Fruit fly (Drosophila melanogaster) whole organism, embryonic: ENCODE measurements around the gene Arp10.

ENCODE experiments used
- CG11398 ChIP-seq: fragments of 200-800 bp; sonication (Bioruptor generic); optimal IDR thresholded peaks from 2 replicates; lab custom pipeline; 2016; ENCODE audit warnings: missing biosample characterization, missing genetic modification characterization
- CG13424 ChIP-seq: fragments of 200-800 bp; sonication (Bioruptor generic); optimal IDR thresholded peaks from 2 replicates; lab custom pipeline; 2019; ENCODE audit warnings: missing biosample characterization, mild to moderate bottlenecking, missing genetic modification characterization, moderate library complexity
- CG14965 ChIP-seq: fragments of 200-800 bp; sonication (Bioruptor generic); optimal IDR thresholded peaks from 2 replicates; lab custom pipeline; 2016; ENCODE audit warnings: missing biosample characterization, missing genetic modification characterization, borderline replicate concordance
- CG1603 ChIP-seq: fragments of 200-800 bp; sonication (Bioruptor generic); optimal IDR thresholded peaks from 2 replicates; lab custom pipeline; 2019; ENCODE audit warnings: missing biosample characterization, mild to moderate bottlenecking, missing genetic modification characterization, moderate library complexity
- CG18262 ChIP-seq: fragments of 200-800 bp; optimal IDR thresholded peaks from 3 replicates; lab custom pipeline; 2019; ENCODE audit warnings: missing biosample characterization, mild to moderate bottlenecking, missing genetic modification characterization, moderate library complexity
- CG32767 ChIP-seq: fragments of 200-800 bp; sonication (Bioruptor generic); IDR thresholded peaks from 2 replicates; pipeline ENCODE4 v1.3.6; 2022; ENCODE audit warnings: missing biosample characterization, missing genetic modification characterization
- CG3281 ChIP-seq: fragments of 200-800 bp; sonication (Bioruptor generic); optimal IDR thresholded peaks from 3 replicates; lab custom pipeline; 2017; ENCODE audit warnings: missing biosample characterization, mild to moderate bottlenecking, missing genetic modification characterization
- CG3726 ChIP-seq: fragments of 200-800 bp; sonication (Bioruptor generic); IDR thresholded peaks from 3 replicates; pipeline ENCODE4, ENCODE4 v1.3.6; 2022; ENCODE audit warnings: missing biosample characterization, missing genetic modification characterization
- CG3995 ChIP-seq: fragments of 200-800 bp; sonication (Bioruptor generic); optimal IDR thresholded peaks from 3 replicates; lab custom pipeline; 2016; ENCODE audit warnings: missing biosample characterization, missing genetic modification characterization
- CG42726 ChIP-seq: fragments of 200-800 bp; sonication (Bioruptor generic); IDR thresholded peaks from 2 replicates; pipeline ENCODE4 v1.3.6; 2022; ENCODE audit warnings: missing biosample characterization, missing genetic modification characterization; ENCODE audit not compliant: partially characterized antibody
- CG4282 ChIP-seq: fragments of 200-800 bp; sonication (Bioruptor generic); optimal IDR thresholded peaks from 2 replicates; lab custom pipeline; 2016; ENCODE audit warnings: missing biosample characterization, missing genetic modification characterization
- CG8388 ChIP-seq: fragments of 200-800 bp; sonication (Bioruptor generic); optimal IDR thresholded peaks from 2 replicates; lab custom pipeline; 2019; ENCODE audit warnings: missing biosample characterization, mild to moderate bottlenecking, missing genetic modification characterization, moderate library complexity
- CG9817 ChIP-seq: fragments of 200-800 bp; sonication (Bioruptor generic); optimal IDR thresholded peaks from 2 replicates; lab custom pipeline; 2018; ENCODE audit warnings: missing biosample characterization, mild to moderate bottlenecking, missing genetic modification characterization, moderate library complexity
- D ChIP-seq, 2 experiments: fragments of 200-800 bp in 1 of 2; fragments of >200 bp in 1 of 2; sonication (Bioruptor generic) in 1 of 2; optimal IDR thresholded peaks; 2 replicates in 1 of 2; 3 replicates in 1 of 2; lab custom pipeline; 2017; ENCODE audit warnings: mild to moderate bottlenecking in 1 of 2, missing biosample characterization in 1 of 2, missing genetic modification characterization in 1 of 2, missing genetic modification reagents in 1 of 2
- D19B ChIP-seq: fragments of 200-800 bp; sonication (Bioruptor generic); optimal IDR thresholded peaks from 2 replicates; lab custom pipeline; 2017; ENCODE audit warnings: missing biosample characterization, mild to moderate bottlenecking, missing genetic modification characterization
- E2f1 ChIP-seq: fragments of 200-800 bp; sonication (Bioruptor generic); IDR thresholded peaks from 2 replicates; pipeline ENCODE4 v1.3.6; 2022; ENCODE audit warnings: missing biosample characterization, missing genetic modification characterization
- ERR ChIP-seq: fragments of 200-800 bp; sonication (Bioruptor generic); optimal IDR thresholded peaks from 2 replicates; lab custom pipeline; 2016; ENCODE audit warnings: missing biosample characterization, missing genetic modification characterization
- Elba2 ChIP-seq: fragments of 200-800 bp; sonication (Bioruptor generic); optimal IDR thresholded peaks from 3 replicates; lab custom pipeline; 2016; ENCODE audit warnings: missing biosample characterization, missing genetic modification characterization
- Hand ChIP-seq: fragments of 200-800 bp; sonication (Bioruptor generic); optimal IDR thresholded peaks from 2 replicates; lab custom pipeline; 2017; ENCODE audit warnings: mild to moderate bottlenecking, missing biosample characterization, missing genetic modification reagents, missing genetic modification characterization
- Hmr ChIP-seq: fragments of 200-800 bp; sonication (Bioruptor generic); optimal IDR thresholded peaks from 3 replicates; lab custom pipeline; 2017; ENCODE audit warnings: mild to moderate bottlenecking, missing biosample characterization, missing genetic modification reagents, missing genetic modification characterization
- Jarid2 ChIP-seq: fragments of 200-800 bp; sonication (Bioruptor generic); optimal IDR thresholded peaks from 3 replicates; lab custom pipeline; 2017; ENCODE audit warnings: mild to moderate bottlenecking, missing biosample characterization, missing genetic modification reagents, missing genetic modification characterization
- Med ChIP-seq: fragments of 200-800 bp; sonication (Bioruptor generic); peaks from one replicate; lab custom pipeline; 2016; ENCODE audit warnings: missing biosample characterization, missing genetic modification characterization, mild to moderate bottlenecking, inconsistent platforms, moderate library complexity
- NFAT ChIP-seq: fragments of 200-800 bp; sonication (Bioruptor generic); IDR thresholded peaks from 2 replicates; pipeline ENCODE4 v1.3.6; 2022; ENCODE audit warnings: missing biosample characterization, missing genetic modification characterization
- NK7.1 ChIP-seq: fragments of 200-800 bp; sonication (Bioruptor generic); optimal IDR thresholded peaks from 3 replicates; lab custom pipeline; 2016; ENCODE audit warnings: missing biosample characterization, missing genetic modification characterization
- Side ChIP-seq: fragments of 200-800 bp; sonication (Bioruptor generic); optimal IDR thresholded peaks from 2 replicates; lab custom pipeline; 2016; ENCODE audit warnings: missing biosample characterization, missing genetic modification characterization
- Stat92E ChIP-seq, 3 experiments: fragments of >200 bp in 2 of 3; fragments of 200-800 bp in 1 of 3; sonication (Bioruptor generic) in 1 of 3; optimal IDR thresholded peaks; 2 replicates each; lab custom pipeline; 2017 to 2019; ENCODE audit warnings: missing biosample characterization in 3 of 3, missing genetic modification characterization in 3 of 3, mild to moderate bottlenecking in 1 of 3, moderate library complexity in 1 of 3
- TFAM ChIP-seq: fragments of 200-800 bp; sonication (Bioruptor generic); optimal IDR thresholded peaks from 2 replicates; lab custom pipeline; 2017; ENCODE audit warnings: missing biosample characterization, missing genetic modification characterization, inconsistent platforms
- YL-1 ChIP-seq: fragments of 200-800 bp; sonication (Bioruptor generic); optimal IDR thresholded peaks from 3 replicates; lab custom pipeline; 2017; ENCODE audit warnings: missing biosample characterization, mild to moderate bottlenecking, missing genetic modification characterization
- amos ChIP-seq: fragments of 200-800 bp; sonication (Bioruptor generic); IDR thresholded peaks from 2 replicates; pipeline ENCODE4 v1.3.6; 2022; ENCODE audit warnings: missing biosample characterization, missing genetic modification characterization; ENCODE audit not compliant: partially characterized antibody
- caup ChIP-seq: fragments of 200-800 bp; sonication (Bioruptor generic); optimal IDR thresholded peaks from 3 replicates; lab custom pipeline; 2017; ENCODE audit warnings: missing biosample characterization, mild to moderate bottlenecking, missing genetic modification characterization, moderate library complexity; ENCODE audit not compliant: severe bottlenecking
- crol ChIP-seq: fragments of 200-800 bp; sonication (Bioruptor generic); IDR thresholded peaks from 2 replicates; pipeline ENCODE4 v1.3.6; 2022; ENCODE audit warnings: missing biosample characterization, missing genetic modification characterization
- crp ChIP-seq, 2 experiments: fragments of 200-800 bp; sonication (Bioruptor generic); optimal IDR thresholded peaks; 2 replicates in 1 of 2; 3 replicates in 1 of 2; lab custom pipeline; 2017; ENCODE audit warnings: missing biosample characterization in 2 of 2, missing genetic modification characterization in 2 of 2, mild to moderate bottlenecking in 1 of 2, moderate library complexity in 1 of 2
- cwo ChIP-seq: fragments of 200-800 bp; sonication (Bioruptor generic); optimal IDR thresholded peaks from 3 replicates; lab custom pipeline; 2017; ENCODE audit warnings: missing biosample characterization, missing genetic modification characterization, mild to moderate bottlenecking, moderate library complexity, missing genetic modification reagents
- dm ChIP-seq: fragments of 200-800 bp; sonication (Bioruptor generic); optimal IDR thresholded peaks from 3 replicates; lab custom pipeline; 2016; ENCODE audit warnings: missing biosample characterization, missing genetic modification characterization
- h ChIP-seq: fragments of >200 bp; optimal IDR thresholded peaks from 2 replicates; lab custom pipeline; 2017
- ham ChIP-seq: fragments of 200-800 bp; sonication (Bioruptor generic); IDR thresholded peaks from 2 replicates; pipeline ENCODE4 v1.3.6; 2022; ENCODE audit warnings: missing biosample characterization, missing genetic modification characterization
- her ChIP-seq: fragments of 200-800 bp; sonication (Bioruptor generic); optimal IDR thresholded peaks from 2 replicates; lab custom pipeline; 2016; ENCODE audit warnings: missing biosample characterization, missing genetic modification characterization
- ind ChIP-seq: fragments of 200-800 bp; sonication (Bioruptor generic); optimal IDR thresholded peaks from 3 replicates; lab custom pipeline; 2016; ENCODE audit warnings: missing biosample characterization, missing genetic modification characterization
- knrl ChIP-seq: fragments of 200-800 bp; sonication (Bioruptor generic); IDR thresholded peaks from 3 replicates; pipeline ENCODE4 v1.3.6; 2022; ENCODE audit warnings: missing biosample characterization, missing genetic modification characterization; ENCODE audit not compliant: partially characterized antibody
- nom ChIP-seq: fragments of 200-800 bp; sonication (Bioruptor generic); optimal IDR thresholded peaks from 2 replicates; lab custom pipeline; 2017; ENCODE audit warnings: missing biosample characterization, missing genetic modification characterization, mild to moderate bottlenecking, moderate library complexity, missing genetic modification reagents
- p53 ChIP-seq: fragments of 200-800 bp; sonication (Bioruptor generic); optimal IDR thresholded peaks from 2 replicates; lab custom pipeline; 2016; ENCODE audit warnings: missing biosample characterization, missing genetic modification characterization
- phol ChIP-seq: fragments of 200-800 bp; sonication (Bioruptor generic); optimal IDR thresholded peaks from 3 replicates; lab custom pipeline; 2018; ENCODE audit warnings: missing biosample characterization, mild to moderate bottlenecking, missing genetic modification characterization, moderate library complexity
- sisA ChIP-seq: fragments of 200-800 bp; sonication (Bioruptor generic); IDR thresholded peaks from 2 replicates; pipeline ENCODE4 v1.3.6; 2022; ENCODE audit warnings: missing biosample characterization, missing genetic modification characterization
- sna ChIP-seq: fragments of 200-800 bp; sonication (Bioruptor generic); IDR thresholded peaks from 2 replicates; pipeline ENCODE4 v1.3.6; 2022; ENCODE audit warnings: missing biosample characterization, missing genetic modification characterization; ENCODE audit not compliant: partially characterized antibody
- tap ChIP-seq: fragments of 200-800 bp; optimal IDR thresholded peaks from 3 replicates; lab custom pipeline; 2019; ENCODE audit warnings: missing biosample characterization, mild to moderate bottlenecking, missing genetic modification characterization, moderate library complexity
- tio ChIP-seq: fragments of 200-800 bp; sonication (Bioruptor generic); optimal IDR thresholded peaks from 2 replicates; lab custom pipeline; 2017; ENCODE audit warnings: missing biosample characterization, missing genetic modification characterization, inconsistent platforms
- tll ChIP-seq, 2 experiments: fragments of 200-800 bp in 1 of 2; fragments of >200 bp in 1 of 2; sonication (Bioruptor generic) in 1 of 2; optimal IDR thresholded peaks; 2 replicates each; lab custom pipeline; 2017 to 2019; ENCODE audit warnings: missing biosample characterization in 2 of 2, missing genetic modification characterization in 2 of 2, mild to moderate bottlenecking in 1 of 2, moderate library complexity in 1 of 2
- tx ChIP-seq: fragments of 200-800 bp; sonication (Bioruptor generic); optimal IDR thresholded peaks from 2 replicates; lab custom pipeline; 2016; ENCODE audit warnings: missing biosample characterization, missing genetic modification characterization
- z ChIP-seq: fragments of 200-800 bp; sonication (Bioruptor generic); IDR thresholded peaks from 3 replicates; pipeline ENCODE4 v1.3.6; 2022; ENCODE audit warnings: missing biosample characterization, missing genetic modification characterization

The Arp10 gene

DNA sequence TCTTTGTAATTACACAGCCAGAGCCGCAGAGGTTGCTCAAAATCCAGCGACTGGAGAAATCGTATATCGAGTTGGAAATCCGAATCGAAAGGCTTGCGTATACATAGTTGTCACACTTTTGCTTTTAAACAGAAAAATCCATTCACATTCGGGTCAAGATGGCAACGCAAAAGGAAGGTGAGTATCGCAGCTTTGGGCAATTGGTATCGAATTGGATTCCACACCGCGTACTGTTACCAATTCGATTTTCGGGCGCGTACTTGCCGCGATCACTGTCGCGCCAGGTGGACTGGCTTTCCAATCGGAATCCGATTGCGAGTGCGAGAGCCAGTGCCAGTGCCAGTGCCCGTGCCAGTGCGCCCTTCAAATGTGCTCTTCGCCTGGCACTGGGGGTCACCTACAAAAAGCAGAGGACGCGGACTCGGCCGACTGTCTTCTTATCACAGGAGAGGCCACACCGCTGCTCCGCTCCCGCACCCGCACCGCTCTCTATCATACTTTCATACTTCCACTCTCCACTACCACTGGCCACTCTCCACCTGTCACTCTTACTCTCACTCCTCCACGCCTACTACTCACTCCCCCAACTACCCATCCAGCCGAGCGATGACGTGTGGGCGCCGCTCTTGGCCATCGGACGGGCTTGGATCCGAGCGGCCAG, 21.6 kb upstream of the Arp10 start:
- TF ChIP-seq amos (GFP tag; lab: Robert Waterston, UW) (no peak), CG42726 (no peak), Med (GFP tag; lab: Kevin White, UChicago) (peak; percentile 67), ind (GFP tag; lab: Kevin White, UChicago) (no peak), CG4282 (no peak), CG18262 (tag; lab: Kevin White, UChicago) (no peak), CG3281 (GFP tag; lab: Kevin White, UChicago) (no peak), caup (no peak), z (0 out of 3 replicates have a peak, but pooled peaks have one; percentile 50), tll (GFP tag; optimal IDR thresholded peaks at IDR 0.05; lab: Kevin White, UChicago) (no peak), tx (GFP tag; lab: Kevin White, UChicago) (no peak), sisA (GFP tag; lab: Robert Waterston, UW) (no peak), CG3726 (GFP tag; lab: Robert Waterston, UW) (no peak), NK7.1 (GFP tag; lab: Kevin White, UChicago) (no peak), Elba2 (GFP tag; lab: Kevin White, UChicago) (peak; percentile 92), ham (GFP tag; lab: Robert Waterston, UW) (no peak), p53 (no peak), YL-1 (GFP tag; lab: Kevin White, UChicago) (no peak), E2f1 (GFP tag; lab: Robert Waterston, UW) (no peak), cwo (GFP tag; lab: Kevin White, UChicago) (peak; percentile 50), CG32767 (GFP tag; lab: Robert Waterston, UW) (no peak), Side (GFP tag; lab: Kevin White, UChicago) (no peak), CG14965 (no peak), knrl (GFP tag; lab: Robert Waterston, UW) (no peak), dm (GFP tag; lab: Kevin White, UChicago) (no peak), sna (GFP tag; lab: Robert Waterston, UW) (no peak), tio (GFP tag; lab: Kevin White, UChicago) (no peak), Hmr (no peak), Hand (GFP tag; lab: Kevin White, UChicago) (no peak), CG11398 (GFP tag; lab: Kevin White, UChicago) (no peak), Stat92E (GFP tag; optimal IDR thresholded peaks at IDR 0.05; lab: Kevin White, UChicago) (no peak), h (lab: Kevin White, UChicago) (no peak), nom (GFP tag; lab: Kevin White, UChicago) (no peak), crol (GFP tag; lab: Robert Waterston, UW) (peak; percentile 77), CG9817 (no peak), her (GFP tag; lab: Kevin White, UChicago) (no peak), crp (GFP tag; optimal IDR thresholded peaks at IDR 0.05; lab: Kevin White, UChicago) (no peak), CG1603 (peak; percentile 81), CG8388 (peak; percentile 80), phol (tag; lab: Kevin White, UChicago) (no peak), CG13424 (tag; lab: Kevin White, UChicago) (no peak), D19B (no peak), D (optimal IDR thresholded peaks at IDR 0.05; lab: Kevin White, UChicago) (no peak), D (GFP tag; optimal IDR thresholded peaks at IDR 0.05; lab: Kevin White, UChicago) (no peak), ERR (peak; percentile 83), NFAT (no peak), tap (no peak), TFAM (GFP tag; lab: Kevin White, UChicago) (no peak), Jarid2 (GFP tag; lab: Kevin White, UChicago) (no peak), CG3995 (GFP tag; lab: Kevin White, UChicago) (peak; percentile 68)
